Worm (Caenorhabditis elegans): Measurements from ENCODE around the gene T16G1.13.

Gene T16G1.13

DNA sequence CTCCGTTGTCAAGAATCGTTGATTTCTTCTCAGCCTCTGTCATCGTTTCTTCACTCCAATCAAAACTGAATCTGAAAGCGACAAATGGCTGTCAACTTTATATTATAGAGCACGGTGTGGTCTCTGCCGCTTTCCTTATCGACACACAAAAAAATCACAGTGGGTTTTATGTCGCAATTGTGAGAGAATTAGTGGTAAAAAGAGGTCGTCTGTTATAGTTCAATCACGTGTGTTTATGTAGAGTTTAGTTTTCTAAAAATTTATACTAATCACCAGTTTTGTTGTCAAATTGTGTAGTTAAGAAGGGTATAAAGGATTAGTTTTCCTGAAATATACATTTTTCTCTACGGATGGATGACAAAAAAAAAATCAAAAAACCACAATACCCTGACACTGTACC lies 14.7 kb upstream of the T16G1.13 start, which contains the start of gene T16G1.7 (continued):
- TF ChIP-seq mdt-29 (GFP tag; IDR thresholded peaks at IDR 0.05) (no peak), nhr-111 (GFP tag; optimal IDR thresholded peaks at IDR 0.05) (no peak), hlh-11 (tag; optimal IDR thresholded peaks at IDR 0.05) (peak; percentile 82), tra-1 (GFP tag; IDR thresholded peaks at IDR 0.05) (0 out of 2 replicates have a peak, but pooled peaks have one; percentile 42), nhr-41 (GFP tag; IDR thresholded peaks at IDR 0.05) (peak; percentile 54; the same call in 1 of the 2 replicates), pqm-1 (tag; optimal IDR thresholded peaks at IDR 0.05) (peak; percentile 98), aha-1 (tag) (peak; percentile 29), F26F4.8 (GFP tag; conservative IDR thresholded peaks at IDR 0.05) (no peak), attf-4 (tag; optimal IDR thresholded peaks at IDR 0.05) (no peak), nhr-6 (tag; optimal IDR thresholded peaks at IDR 0.05) (no peak), saeg-2 (GFP tag; IDR thresholded peaks at IDR 0.05) (no peak), arid-1 (GFP tag; conservative IDR thresholded peaks at IDR 0.05) (no peak), T20F7.1 (GFP tag; optimal IDR thresholded peaks at IDR 0.05) (peak; percentile 13), lin-29 (GFP tag; IDR thresholded peaks at IDR 0.05) (no peak), mdl-1 (tag; optimal IDR thresholded peaks at IDR 0.05) (peak in 1 of 2 experiments; percentile 51), daf-12 (tag; optimal IDR thresholded peaks at IDR 0.05) (no peak)

DNA sequence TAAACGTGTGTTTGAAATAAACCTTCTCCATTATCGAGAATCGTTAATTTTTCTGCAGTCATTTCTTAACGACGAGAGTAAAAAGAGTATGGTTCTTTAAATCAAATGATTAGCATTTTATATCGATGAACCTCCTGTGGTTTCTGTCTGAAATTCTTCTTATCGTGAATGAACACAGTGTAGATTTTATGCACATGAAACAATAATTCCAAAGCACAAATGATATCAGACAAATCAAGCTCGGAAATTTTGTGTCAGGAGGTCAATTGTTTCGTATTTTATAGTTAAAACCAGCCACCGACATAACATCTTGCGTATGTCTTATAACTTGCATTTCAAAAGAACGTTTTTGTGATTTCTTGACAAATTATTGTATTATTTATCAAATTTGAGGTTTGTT lies 12.6 kb upstream of the T16G1.13 start, which contains the start of gene T16G1.6:
Gene T16G1.6 (minus strand): TSS at position 77 of the 400 bp plus-strand sequence.
- TF ChIP-seq lsy-2 (tag; optimal IDR thresholded peaks at IDR 0.05) = no peak
- TF ChIP-seq aha-1 (tag) = no peak
- TF ChIP-seq hif-1 (tag; optimal IDR thresholded peaks at IDR 0.05) = no peak
- TF ChIP-seq F49E8.2 (tag; optimal IDR thresholded peaks at IDR 0.05; ENCODE audit: borderline replicate concordance) = no peak
- no peak for TF ChIP-seq lir-3 (tag; optimal IDR thresholded peaks at IDR 0.05)
- TF ChIP-seq dmd-6 (GFP tag; IDR thresholded peaks at IDR 0.05) = peak; percentile 86
- no peak for TF ChIP-seq zfp-2 (tag; optimal IDR thresholded peaks at IDR 0.05)
- no peak for TF ChIP-seq Y75B8A.6 (GFP tag; IDR thresholded peaks at IDR 0.05)
- no peak for TF ChIP-seq unc-130 (GFP tag; optimal IDR thresholded peaks at IDR 0.05)
- TF ChIP-seq daf-12 (tag; optimal IDR thresholded peaks at IDR 0.05) = no peak
- TF ChIP-seq dve-1 (tag; optimal IDR thresholded peaks at IDR 0.05; ENCODE audit: insufficient read depth) = peak; percentile 79
- TF ChIP-seq nhr-42 (GFP tag; IDR thresholded peaks at IDR 0.05) = no peak
- no peak for TF ChIP-seq ZK337.2 (GFP tag; IDR thresholded peaks at IDR 0.05)
- TF ChIP-seq lin-29 (GFP tag; IDR thresholded peaks at IDR 0.05) = no peak
- TF ChIP-seq jun-1 (tag; optimal IDR thresholded peaks at IDR 0.05) = no peak
- no peak for TF ChIP-seq nhr-48 (tag; optimal IDR thresholded peaks at IDR 0.05)
- no peak for TF ChIP-seq madf-9 (GFP tag; conservative IDR thresholded peaks at IDR 0.05)
- no peak for TF ChIP-seq pha-4 (GFP tag; IDR thresholded peaks at IDR 0.05)
- no peak for TF ChIP-seq pha-4 (tag; optimal IDR thresholded peaks at IDR 0.05)
- no peak for TF ChIP-seq lim-7 (GFP tag; IDR thresholded peaks at IDR 0.05)
- TF ChIP-seq T26A8.4 (GFP tag; IDR thresholded peaks at IDR 0.05) = no peak
- TF ChIP-seq lin-38 (GFP tag; IDR thresholded peaks at IDR 0.05) = no peak
- no peak for TF ChIP-seq mxl-2 (GFP tag; conservative IDR thresholded peaks at IDR 0.05)
- TF ChIP-seq unc-39 (tag; optimal IDR thresholded peaks at IDR 0.05) = no peak
- TF ChIP-seq zip-11 (GFP tag; IDR thresholded peaks at IDR 0.05) = no peak
- TF ChIP-seq nhr-28 (tag; optimal IDR thresholded peaks at IDR 0.05) = peak; percentile 97
- no peak for TF ChIP-seq F26F4.8 (GFP tag; conservative IDR thresholded peaks at IDR 0.05)
- no peak for TF ChIP-seq nhr-237 (tag; optimal IDR thresholded peaks at IDR 0.05)
- no peak for TF ChIP-seq zfp-3 (GFP tag; conservative IDR thresholded peaks at IDR 0.05)
- peak; percentile 63 for TF ChIP-seq hlh-11 (tag; optimal IDR thresholded peaks at IDR 0.05)
- no peak for TF ChIP-seq nhr-10 (tag; optimal IDR thresholded peaks at IDR 0.05)
- no peak for TF ChIP-seq vab-7 (GFP tag; IDR thresholded peaks at IDR 0.05)
- no peak for TF ChIP-seq ztf-7 (tag; optimal IDR thresholded peaks at IDR 0.05)
- no peak for TF ChIP-seq cey-2 (tag; optimal IDR thresholded peaks at IDR 0.05; ENCODE audit: borderline replicate concordance, insufficient read depth)
- no peak for TF ChIP-seq nhr-25 (tag; optimal IDR thresholded peaks at IDR 0.05; ENCODE audit: borderline replicate concordance, insufficient read depth)
- no peak for TF ChIP-seq tra-1 (GFP tag; IDR thresholded peaks at IDR 0.05)
- no peak for TF ChIP-seq skn-1 (tag; optimal IDR thresholded peaks at IDR 0.05)
- no peak for TF ChIP-seq attf-4 (tag; optimal IDR thresholded peaks at IDR 0.05)
- TF ChIP-seq mdl-1 (tag; optimal IDR thresholded peaks at IDR 0.05) = no peak
- TF ChIP-seq fos-1 (tag; optimal IDR thresholded peaks at IDR 0.05) = no peak
- TF ChIP-seq gei-8 (GFP tag; optimal IDR thresholded peaks at IDR 0.05) = no peak
